Worm (Caenorhabditis elegans): Measurements from ENCODE around the gene clec-61.

- no peak for TF ChIP-seq flt-1 (GFP tag; IDR thresholded peaks at IDR 0.05)
- TF ChIP-seq ztf-23 (GFP tag; IDR thresholded peaks at IDR 0.05): no peak
- no peak for TF ChIP-seq T22C8.4 (GFP tag; IDR thresholded peaks at IDR 0.05)
- TF ChIP-seq klf-2 (GFP tag; conservative IDR thresholded peaks at IDR 0.05): no peak
- TF ChIP-seq ztf-29 (GFP tag; IDR thresholded peaks at IDR 0.05): no peak
These were observed 43.6 kb upstream of the clec-61 start for ce11 chrII:10533985-10534384.

All from whole organism, midembryonic.